Worm (Caenorhabditis elegans): ENCODE results near the gene txbp-3.
A peak's percentile ranks its signal among the peaks of the same experiment; 100 is the strongest.

Gene txbp-3

ce11 chrIII:5030629-5031028 lies 16.6 kb downstream of the txbp-3 start, which contains the start of gene klp-6:
klp-6 (plus strand) TSS chrIII:5030929.
- TF ChIP-seq snpc-4 (GFP tag; optimal IDR thresholded peaks at IDR 0.05), result no peak
- no peak for TF ChIP-seq snpc-4 (tag; optimal IDR thresholded peaks at IDR 0.05)
- TF ChIP-seq snpc-1.1 (tag; optimal IDR thresholded peaks at IDR 0.05; ENCODE audit: insufficient read depth), result no peak

ce11 chrIII:5027219-5027618 lies 20.0 kb downstream of the txbp-3 start:
- TF ChIP-seq lir-1 (GFP tag; conservative IDR thresholded peaks at IDR 0.05) (no peak), lin-40 (tag; optimal IDR thresholded peaks at IDR 0.05) (no peak), ceh-40 (GFP tag; IDR thresholded peaks at IDR 0.05) (no peak), hmg-20 (GFP tag; IDR thresholded peaks at IDR 0.05) (0 out of 2 replicates have a peak, but pooled peaks have one; percentile 14), tbp1 (GFP tag; optimal IDR thresholded peaks at IDR 0.05) (no peak), hmg-1.2 (GFP tag; IDR thresholded peaks at IDR 0.05) (0 out of 2 replicates have a peak, but pooled peaks have one; percentile 3), atf-7 (tag; optimal IDR thresholded peaks at IDR 0.05) (peak; percentile 22)

- no peak for TF ChIP-seq mel-28 (tag; optimal IDR thresholded peaks at IDR 0.05; ENCODE audit: borderline replicate concordance)
- no peak for TF ChIP-seq cebp-1 (GFP tag; IDR thresholded peaks at IDR 0.05)
- peak; percentile 64 for TF ChIP-seq cebp-1 (tag; optimal IDR thresholded peaks at IDR 0.05)
These were observed 20.9 kb downstream of the txbp-3 start for ce11 chrIII:5026366-5026765.

- TF ChIP-seq B0035.1 (tag; optimal IDR thresholded peaks at IDR 0.05), result peak; percentile 68
- TF ChIP-seq die-1 (tag; optimal IDR thresholded peaks at IDR 0.05), result peak; percentile 23
- TF ChIP-seq repo-1 (tag; optimal IDR thresholded peaks at IDR 0.05), result peak; percentile 62
- peak; percentile 48 for TF ChIP-seq athp-1 (tag; optimal IDR thresholded peaks at IDR 0.05)
- TF ChIP-seq somi-1 (GFP tag; optimal IDR thresholded peaks at IDR 0.05), result no peak
- TF ChIP-seq F52B5.7 (tag; optimal IDR thresholded peaks at IDR 0.05), result peak; percentile 64
- TF ChIP-seq tbx-9 (tag; optimal IDR thresholded peaks at IDR 0.05; ENCODE audit: borderline replicate concordance), result peak; percentile 63
- no peak for TF ChIP-seq madf-3 (GFP tag; IDR thresholded peaks at IDR 0.05)
- peak; percentile 67 for TF ChIP-seq tlf-1 (GFP tag; optimal IDR thresholded peaks at IDR 0.05)
- TF ChIP-seq lsy-27 (tag; optimal IDR thresholded peaks at IDR 0.05; ENCODE audit: borderline replicate concordance, insufficient read depth), result no peak
- TF ChIP-seq ztf-26 (tag; optimal IDR thresholded peaks at IDR 0.05), result peak; percentile 66
- TF ChIP-seq madf-10 (tag; optimal IDR thresholded peaks at IDR 0.05), result peak; percentile 43
- no peak for TF ChIP-seq efl-1 (GFP tag; optimal IDR thresholded peaks at IDR 0.05)
- TF ChIP-seq T26A5.8 (tag; optimal IDR thresholded peaks at IDR 0.05), result no peak
- TF ChIP-seq nhr-120 (GFP tag; IDR thresholded peaks at IDR 0.05), result 0 out of 2 replicates have a peak, but pooled peaks have one; percentile 4
- no peak; the same call in 1 of the 2 replicates for TF ChIP-seq egl-44 (GFP tag; IDR thresholded peaks at IDR 0.05)
- no peak for TF ChIP-seq rec-8 (tag; optimal IDR thresholded peaks at IDR 0.05)
- 0 out of 2 replicates have a peak, but pooled peaks have one; percentile 5 for TF ChIP-seq hmg-20 (GFP tag; IDR thresholded peaks at IDR 0.05)
- no peak for TF ChIP-seq nhr-179 (tag; optimal IDR thresholded peaks at IDR 0.05)
- no peak for TF ChIP-seq F55B11.4 (tag; optimal IDR thresholded peaks at IDR 0.05; ENCODE audit: borderline replicate concordance, insufficient read depth)
- TF ChIP-seq C06A6.2 (GFP tag; conservative IDR thresholded peaks at IDR 0.05), result no peak
- TF ChIP-seq ztf-28 (GFP tag; IDR thresholded peaks at IDR 0.05), result 0 out of 2 replicates have a peak, but pooled peaks have one; percentile 19
- TF ChIP-seq lin-26 (GFP tag; IDR thresholded peaks at IDR 0.05), result no peak
- TF ChIP-seq sptf-2 (GFP tag; optimal IDR thresholded peaks at IDR 0.05), result no peak
- no peak for TF ChIP-seq nfya-1 (tag; optimal IDR thresholded peaks at IDR 0.05; ENCODE audit: borderline replicate concordance, insufficient read depth)
- TF ChIP-seq Y53G8AR.9 (GFP tag; conservative IDR thresholded peaks at IDR 0.05), result 0 out of 2 replicates have a peak, but pooled peaks have one; percentile 75
- no peak for TF ChIP-seq akir-1 (GFP tag; optimal IDR thresholded peaks at IDR 0.05)
- TF ChIP-seq B0336.3 (GFP tag; IDR thresholded peaks at IDR 0.05), result no peak; the same call in none of the 2 replicates
- TF ChIP-seq snpc-1.1 (tag; optimal IDR thresholded peaks at IDR 0.05; ENCODE audit: insufficient read depth), result no peak
- 0 out of 2 replicates have a peak, but pooled peaks have one; percentile 65 for TF ChIP-seq nfyb-1 (GFP tag; IDR thresholded peaks at IDR 0.05)
- no peak for TF ChIP-seq cebp-1 (GFP tag; IDR thresholded peaks at IDR 0.05)
- peak; percentile 49 for TF ChIP-seq cebp-1 (tag; optimal IDR thresholded peaks at IDR 0.05)
- TF ChIP-seq ceh-91 (GFP tag; IDR thresholded peaks at IDR 0.05), result 0 out of 2 replicates have a peak, but pooled peaks have one; percentile 24
These were observed 22.1 kb downstream of the txbp-3 start for ce11 chrIII:5025136-5025629.

All from whole organism, young adult.